Fruit fly (Drosophila melanogaster) whole organism, adult: ENCODE data around the gene gry.

ENCODE experiments used
- CG11617 ChIP-seq: fragments of 200-800 bp; sonication (Bioruptor generic); optimal IDR thresholded peaks from 2 replicates; lab custom pipeline; 2017; ENCODE audit warnings: mild to moderate bottlenecking, missing biosample characterization, missing genetic modification reagents, missing genetic modification characterization
- CG12768 ChIP-seq: fragments of 200-800 bp; sonication (Bioruptor generic); optimal IDR thresholded peaks from 2 replicates; lab custom pipeline; 2017; ENCODE audit warnings: missing biosample characterization, missing genetic modification characterization, mild to moderate bottlenecking, moderate library complexity, missing genetic modification reagents
- CG14711 ChIP-seq: fragments of 200-800 bp; sonication (Bioruptor generic); optimal IDR thresholded peaks from 2 replicates; lab custom pipeline; 2018; ENCODE audit warnings: missing biosample characterization, mild to moderate bottlenecking, missing genetic modification characterization, moderate library complexity
- CG1620 ChIP-seq: fragments of 200-800 bp; sonication (Bioruptor generic); optimal IDR thresholded peaks from 2 replicates; lab custom pipeline; 2016; ENCODE audit warnings: missing biosample characterization, missing genetic modification characterization
- CG33017 ChIP-seq: fragments of 200-800 bp; sonication (Bioruptor generic); optimal IDR thresholded peaks from 2 replicates; lab custom pipeline; 2018; ENCODE audit warnings: missing biosample characterization, mild to moderate bottlenecking, missing genetic modification characterization, moderate library complexity
- CG5204 ChIP-seq: fragments of 200-800 bp; sonication (Bioruptor generic); optimal IDR thresholded peaks from 2 replicates; lab custom pipeline; 2016; ENCODE audit warnings: missing biosample characterization, missing genetic modification characterization
- CG7045 ChIP-seq: fragments of 200-800 bp; sonication (Bioruptor generic); optimal IDR thresholded peaks from 2 replicates; lab custom pipeline; 2017; ENCODE audit warnings: missing biosample characterization, mild to moderate bottlenecking, missing genetic modification characterization
- CG7101 ChIP-seq: fragments of 200-800 bp; sonication (Bioruptor generic); optimal IDR thresholded peaks from 2 replicates; lab custom pipeline; 2018; ENCODE audit warnings: missing biosample characterization, mild to moderate bottlenecking, missing genetic modification characterization, moderate library complexity
- Clk ChIP-seq: fragments of 200-800 bp; sonication (Bioruptor generic); optimal IDR thresholded peaks from 2 replicates; lab custom pipeline; 2017; ENCODE audit warnings: missing biosample characterization, missing genetic modification characterization
- Crg-1 ChIP-seq: fragments of 200-800 bp; sonication (Bioruptor generic); optimal IDR thresholded peaks from 2 replicates; lab custom pipeline; 2016; ENCODE audit warnings: missing biosample characterization, missing genetic modification characterization
- Hr96 ChIP-seq: fragments of 200-800 bp; sonication (Bioruptor generic); optimal IDR thresholded peaks from 2 replicates; lab custom pipeline; 2016; ENCODE audit warnings: missing biosample characterization, missing genetic modification characterization
- Mnt ChIP-seq: fragments of 200-800 bp; sonication (Bioruptor generic); optimal IDR thresholded peaks from 2 replicates; lab custom pipeline; 2016; ENCODE audit warnings: missing biosample characterization, mild to moderate bottlenecking, missing genetic modification characterization
- bab1 ChIP-seq: fragments of 200-800 bp; sonication (Bioruptor generic); optimal IDR thresholded peaks from 3 replicates; lab custom pipeline; 2019; ENCODE audit warnings: missing biosample characterization, mild to moderate bottlenecking, missing genetic modification characterization, moderate library complexity
- cic ChIP-seq: fragments of 200-800 bp; sonication (Bioruptor generic); optimal IDR thresholded peaks from 2 replicates; lab custom pipeline; 2017; ENCODE audit warnings: missing biosample characterization, mild to moderate bottlenecking, missing genetic modification characterization, moderate library complexity
- cnc ChIP-seq, 2 experiments: fragments of >200 bp; optimal IDR thresholded peaks; 2 replicates each; lab custom pipeline; 2017
- kay ChIP-seq: fragments of 200-800 bp; sonication (Bioruptor generic); peaks from one replicate; lab custom pipeline; 2016; ENCODE audit warnings: missing biosample characterization, missing genetic modification characterization, borderline replicate concordance
- ovo ChIP-seq: fragments of 200-800 bp; sonication (Bioruptor generic); optimal IDR thresholded peaks from 2 replicates; lab custom pipeline; 2016; ENCODE audit warnings: missing biosample characterization, missing genetic modification characterization
- pad ChIP-seq: fragments of 200-800 bp; sonication (Bioruptor generic); optimal IDR thresholded peaks from 3 replicates; lab custom pipeline; 2017; ENCODE audit warnings: missing biosample characterization, missing genetic modification characterization, mild to moderate bottlenecking, moderate library complexity, missing genetic modification reagents
- tj ChIP-seq: fragments of 200-800 bp; sonication (Bioruptor generic); optimal IDR thresholded peaks from 3 replicates; lab custom pipeline; 2017; ENCODE audit warnings: missing biosample characterization, mild to moderate bottlenecking, missing genetic modification characterization, moderate library complexity
- toe ChIP-seq: fragments of 200-800 bp; sonication (Bioruptor generic); optimal IDR thresholded peaks from 2 replicates; lab custom pipeline; 2016; ENCODE audit warnings: missing biosample characterization, missing genetic modification characterization

The gry gene

DNA sequence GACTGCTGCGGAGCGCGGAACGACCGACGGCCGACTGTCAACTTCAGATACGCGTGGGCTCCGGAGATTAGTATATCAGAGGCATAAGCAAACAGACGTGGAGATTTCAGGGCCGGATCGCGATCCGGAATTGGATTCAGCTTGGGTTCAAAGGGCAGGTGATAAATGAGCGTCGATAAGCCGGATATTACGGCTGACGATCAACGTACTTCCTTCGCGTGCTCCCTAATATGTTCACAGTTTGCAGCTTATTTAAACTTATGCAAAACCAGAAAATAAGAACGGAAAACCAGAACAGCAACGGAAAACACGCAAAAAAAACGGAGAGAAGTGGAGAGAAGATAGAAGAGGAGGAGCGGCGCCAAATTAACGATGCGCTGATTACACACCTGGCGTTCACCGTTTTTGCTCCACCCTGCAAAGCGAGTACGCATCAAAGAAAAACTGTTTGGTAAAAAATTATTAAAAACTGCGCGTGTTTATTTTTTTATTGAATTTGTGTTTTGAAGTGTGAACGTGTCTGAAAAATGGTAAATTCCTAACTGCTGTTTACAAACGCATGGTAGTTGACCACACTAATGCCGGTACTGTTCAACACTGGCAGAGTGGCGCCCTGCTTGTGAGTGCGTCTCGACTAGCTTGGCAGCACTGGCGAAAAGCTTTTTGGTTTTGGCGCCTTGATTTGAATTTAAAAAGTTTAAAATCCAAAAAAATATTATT lies 40.3 kb downstream of the gry start, which contains the start of gene CG17746:
Gene CG17746 (minus strand): TSS at position 546 of the 720 bp plus-strand sequence.
- TF ChIP-seq Crg-1 (GFP tag; lab: Kevin White, UChicago) (peak; percentile 81), bab1 (peak; percentile 78), CG7101 (tag; lab: Kevin White, UChicago) (peak; percentile 23), Mnt (GFP tag; lab: Kevin White, UChicago) (peak; percentile 81), pad (GFP tag; lab: Kevin White, UChicago) (peak; percentile 42), tj (GFP tag; lab: Kevin White, UChicago) (no peak), Clk (peak; percentile 4), CG14711 (tag; lab: Kevin White, UChicago) (peak; percentile 21), CG33017 (tag; lab: Kevin White, UChicago) (no peak), CG1620 (peak; percentile 79), CG7045 (peak; percentile 10), cic (GFP tag; lab: Kevin White, UChicago) (peak; percentile 12), ovo (peak; percentile 9), toe (GFP tag; lab: Kevin White, UChicago) (no peak)

DNA sequence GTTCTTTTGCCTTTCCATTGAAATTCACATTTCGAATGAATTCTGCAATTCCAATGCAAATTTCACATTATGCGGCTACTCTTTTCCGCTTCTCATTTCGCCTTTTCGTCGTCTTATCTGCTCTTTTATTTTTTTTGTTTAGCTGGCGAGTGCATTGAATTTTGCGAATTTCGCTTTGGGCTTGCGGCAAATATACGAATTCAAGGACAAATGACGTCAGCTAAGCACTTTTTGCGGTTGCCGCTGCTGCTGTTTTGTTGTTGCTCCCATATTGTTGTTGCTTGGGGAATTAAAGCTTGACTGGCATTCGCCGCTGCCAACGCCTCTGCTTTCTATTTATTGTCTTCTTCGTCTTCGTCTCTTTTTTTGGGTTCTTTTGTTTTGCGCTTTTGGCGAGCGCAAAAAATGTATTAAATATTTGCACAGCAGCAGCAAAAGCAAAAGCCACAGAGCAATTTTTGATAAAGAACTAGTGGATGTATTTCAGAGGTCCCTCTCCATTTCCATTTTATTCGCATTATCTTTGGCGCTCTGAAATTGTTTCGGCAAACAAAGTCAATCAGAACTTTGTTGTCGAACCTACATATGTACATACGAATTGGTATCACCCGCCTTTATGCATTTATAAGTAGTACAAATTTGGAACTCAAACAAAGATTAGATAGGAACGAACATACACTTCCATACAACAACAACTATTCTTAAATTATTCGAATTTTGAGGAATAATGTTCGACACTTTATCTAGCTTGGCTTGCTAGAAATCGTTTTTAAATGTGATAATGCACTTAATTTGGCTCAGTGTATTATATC lies 41.1 kb downstream of the gry start:
- TF ChIP-seq tj (GFP tag; lab: Kevin White, UChicago) = peak; percentile 80
- peak; percentile 28 for TF ChIP-seq CG11617
- TF ChIP-seq CG1620 = no peak
- TF ChIP-seq CG33017 (tag; lab: Kevin White, UChicago) = peak; percentile 40
- TF ChIP-seq CG7101 (tag; lab: Kevin White, UChicago) = peak; percentile 50
- TF ChIP-seq CG12768 (GFP tag; lab: Kevin White, UChicago) = no peak
- no peak for TF ChIP-seq cnc (optimal IDR thresholded peaks at IDR 0.05; lab: Kevin White, UChicago)
- no peak for TF ChIP-seq ovo
- no peak for TF ChIP-seq Crg-1 (GFP tag; lab: Kevin White, UChicago)

DNA sequence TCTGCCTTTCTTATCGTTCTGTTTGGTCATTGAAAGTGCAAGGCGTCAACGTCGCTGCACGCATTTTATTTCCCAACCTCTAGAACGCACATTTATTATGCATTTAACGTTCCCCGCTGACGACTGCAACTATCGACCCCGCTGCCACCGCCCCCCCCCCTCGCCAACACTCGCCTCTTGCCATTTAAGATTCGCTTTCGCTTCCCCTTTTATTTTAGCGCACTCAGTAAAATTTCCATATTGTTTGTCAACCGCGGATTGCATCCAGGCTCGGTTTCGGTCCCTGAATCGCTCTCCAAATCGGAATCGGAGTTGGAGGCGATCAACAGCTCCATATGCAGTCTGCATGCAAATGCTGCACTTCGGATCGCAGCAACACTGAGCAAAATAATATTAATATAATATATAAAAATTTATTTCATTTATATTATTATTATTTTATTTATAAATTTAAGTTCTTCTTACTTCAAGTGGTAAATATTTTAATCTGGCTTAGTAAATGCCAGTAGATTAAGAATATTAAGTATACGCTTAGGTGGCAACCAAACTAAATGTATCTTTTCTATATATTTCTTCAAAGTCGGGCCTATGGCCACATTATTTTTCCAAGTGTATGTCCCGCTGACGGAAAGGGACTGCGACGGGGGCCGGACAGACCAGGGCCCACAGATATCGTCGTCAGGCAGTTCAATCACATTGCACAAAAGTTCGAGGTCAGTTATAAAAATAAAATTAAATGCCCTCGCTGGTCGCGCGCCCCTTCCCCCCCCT lies 41.9 kb downstream of the gry start:
- TF ChIP-seq CG12768 (GFP tag; lab: Kevin White, UChicago) (no peak), tj (GFP tag; lab: Kevin White, UChicago) (peak; percentile 48), kay (GFP tag; lab: Kevin White, UChicago) (peak; percentile 9), ovo (no peak), pad (GFP tag; lab: Kevin White, UChicago) (no peak)

DNA sequence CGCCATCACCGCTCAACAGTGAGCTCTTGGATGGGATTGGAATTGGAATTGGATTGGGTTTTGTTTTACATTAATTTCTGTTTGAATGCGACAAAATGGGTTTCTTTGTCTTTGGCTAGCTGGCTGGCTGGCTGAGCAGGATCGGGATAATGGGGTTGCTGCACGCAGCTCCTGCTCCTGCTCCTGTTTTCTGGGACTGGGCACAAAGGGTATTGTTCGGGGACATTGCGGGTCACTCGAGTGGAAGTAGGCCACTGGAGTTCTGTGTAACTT lies 42.4 kb downstream of the gry start:
- TF ChIP-seq cnc (optimal IDR thresholded peaks at IDR 0.05; lab: Kevin White, UChicago) (no peak), CG7045 (no peak), Crg-1 (GFP tag; lab: Kevin White, UChicago) (no peak), Clk (no peak), pad (GFP tag; lab: Kevin White, UChicago) (no peak), CG7101 (tag; lab: Kevin White, UChicago) (no peak), Hr96 (no peak), CG12768 (GFP tag; lab: Kevin White, UChicago) (no peak), CG1620 (no peak), bab1 (no peak), Mnt (GFP tag; lab: Kevin White, UChicago) (no peak)

DNA sequence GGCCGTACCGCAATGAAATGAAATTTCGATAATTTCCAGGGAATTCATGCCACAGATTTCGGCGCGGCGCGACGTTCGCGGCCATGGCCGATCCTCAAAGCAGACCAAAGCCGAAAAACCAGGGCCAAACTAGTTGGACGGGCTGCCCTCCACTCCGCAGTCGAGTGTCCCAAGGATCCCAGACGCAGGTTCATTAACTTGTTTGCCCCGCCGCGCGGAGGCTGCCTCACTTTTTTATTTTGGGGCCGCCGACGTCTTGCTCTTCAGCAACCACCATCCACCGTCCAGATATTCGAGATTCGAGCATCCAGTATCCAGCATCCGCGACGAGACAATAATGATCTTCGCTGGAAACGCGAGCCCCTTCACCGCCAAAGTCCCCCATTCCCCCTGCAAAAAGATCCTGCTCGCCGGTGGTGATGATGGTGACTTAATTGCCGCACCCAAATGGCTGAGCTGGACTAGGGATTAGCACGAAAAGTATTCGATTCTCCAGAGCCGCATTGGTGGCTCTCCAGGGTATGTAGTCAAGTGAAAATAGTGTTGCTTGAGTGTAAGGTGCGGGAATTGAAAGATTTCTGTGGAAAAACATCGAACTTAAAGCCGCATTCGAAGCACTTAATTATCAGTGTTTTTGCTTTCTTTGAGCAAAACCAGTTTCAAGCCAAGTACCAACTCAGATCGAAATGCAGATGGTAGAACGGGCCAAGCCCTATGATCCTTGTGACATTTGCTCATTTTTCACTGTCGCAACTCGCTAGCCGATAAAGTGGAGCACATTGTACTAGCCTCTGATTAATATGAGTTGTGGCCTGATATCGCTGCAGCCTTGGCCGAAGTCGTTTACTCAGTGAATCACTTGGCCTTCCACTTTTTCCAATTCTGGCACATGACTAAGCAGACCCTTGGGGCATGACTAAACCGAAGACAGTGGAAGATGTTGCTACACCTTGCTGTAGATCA lies 43.5 kb downstream of the gry start:
- TF ChIP-seq CG7045 = no peak

DNA sequence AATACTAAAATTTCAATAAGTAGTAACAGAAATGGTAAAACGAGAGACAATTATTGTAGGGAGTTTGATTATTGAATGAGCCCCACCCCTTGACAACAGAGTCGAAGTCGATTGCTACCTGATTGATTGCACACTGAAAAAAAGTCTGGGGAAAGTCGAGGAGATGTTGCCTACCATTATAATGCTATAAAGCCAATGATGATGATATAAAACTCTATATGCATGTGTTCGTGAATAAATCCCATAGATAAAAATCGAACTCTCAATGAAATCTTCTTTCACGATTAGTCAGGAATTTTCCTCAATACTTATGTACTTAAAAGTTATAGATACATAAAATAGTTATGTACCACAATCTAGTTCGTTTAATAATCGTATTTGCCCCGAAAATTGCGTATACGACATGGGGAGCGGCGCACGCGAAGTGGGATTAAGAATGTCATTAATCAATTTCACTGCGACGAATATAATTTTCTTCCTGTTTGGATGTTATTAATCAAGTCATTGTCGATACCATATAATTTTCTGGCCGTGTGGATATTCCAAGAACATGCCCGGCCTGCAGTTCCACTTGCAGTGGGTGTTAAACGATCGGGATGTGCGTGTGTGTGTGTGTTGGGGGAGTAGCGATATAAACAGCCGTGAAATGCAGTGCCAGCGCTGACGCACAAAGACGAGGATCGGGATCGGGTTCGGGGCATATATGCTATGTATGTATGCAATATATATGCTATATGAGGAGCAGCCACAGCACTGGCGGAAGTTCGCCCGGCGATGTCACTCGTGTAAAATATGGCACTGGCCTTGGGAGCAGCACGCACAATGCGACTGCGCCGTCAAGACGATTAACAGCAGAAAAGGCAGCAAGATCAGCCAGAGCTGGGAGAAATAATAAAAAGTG lies 45.6 kb downstream of the gry start, which contains the start of gene CG12078:
Gene CG12078 (minus strand): TSS at position 51 of the 901 bp plus-strand sequence.
- TF ChIP-seq CG5204 (GFP tag; lab: Kevin White, UChicago) (no peak), Clk (no peak), CG12768 (GFP tag; lab: Kevin White, UChicago) (no peak), CG7045 (no peak), ovo (no peak), bab1 (no peak), Crg-1 (GFP tag; lab: Kevin White, UChicago) (no peak), pad (GFP tag; lab: Kevin White, UChicago) (no peak), Hr96 (no peak), CG14711 (tag; lab: Kevin White, UChicago) (no peak), toe (GFP tag; lab: Kevin White, UChicago) (no peak), tj (GFP tag; lab: Kevin White, UChicago) (no peak)
